Fruit fly (Drosophila melanogaster): ENCODE data around the gene Oseg1.

The Oseg1 gene

DNA sequence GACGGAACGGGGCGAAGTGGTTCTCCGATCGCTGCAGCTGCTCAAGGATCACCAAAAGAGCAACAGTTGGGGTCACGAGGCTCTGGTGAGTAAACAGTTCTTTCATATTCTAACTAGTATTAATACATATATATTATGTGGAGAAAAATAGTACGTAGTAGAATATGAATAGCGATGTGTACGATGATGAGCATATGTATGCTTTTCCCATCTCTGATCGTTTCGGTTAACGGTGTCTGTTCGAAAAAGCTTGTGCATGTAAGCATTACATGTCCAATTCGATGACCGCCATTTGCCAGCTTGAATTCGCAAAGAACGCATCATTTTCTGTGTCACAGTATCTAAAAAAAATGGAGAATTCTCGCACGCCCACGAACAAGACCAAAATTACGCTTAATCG lies at the start of gene Oseg1, which contains the start of gene mtrm:
TSS of gene Oseg1 (minus strand) at position 101 of the 400 bp plus-strand sequence.
TSS of gene mtrm (plus strand) at position 288 of the 400 bp plus-strand sequence.
- TF ChIP-seq noc (tag; optimal IDR thresholded peaks at IDR 0.05): no peak

dm6 chr3L:8461229-8462004 lies 48.8 kb upstream of the Oseg1 start:
- TF ChIP-seq noc (tag; optimal IDR thresholded peaks at IDR 0.05): no peak

dm6 chr3L:8460050-8460878 lies 47.6 kb upstream of the Oseg1 start:
- TF ChIP-seq noc (tag; optimal IDR thresholded peaks at IDR 0.05): no peak

DNA sequence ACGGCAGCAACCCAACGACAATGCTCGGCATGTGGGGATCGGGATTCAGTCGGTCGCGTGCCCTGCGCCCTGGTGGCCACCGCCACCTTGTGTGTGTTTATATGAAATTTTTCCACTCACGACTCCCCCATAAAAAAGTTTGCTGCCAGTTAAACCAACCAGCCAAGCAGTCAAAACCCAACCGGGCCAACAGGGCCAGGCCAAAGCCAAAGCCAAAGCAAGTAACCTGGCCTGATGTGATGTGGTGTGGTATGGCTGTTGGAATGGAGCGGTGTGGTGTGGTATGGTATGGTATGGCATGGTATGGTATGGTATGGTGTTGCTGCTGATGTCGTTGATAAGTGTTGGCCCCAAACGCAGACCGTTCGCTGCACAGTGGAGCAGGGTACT lies 47.0 kb upstream of the Oseg1 start:
- no peak for TF ChIP-seq noc (tag; optimal IDR thresholded peaks at IDR 0.05)

DNA sequence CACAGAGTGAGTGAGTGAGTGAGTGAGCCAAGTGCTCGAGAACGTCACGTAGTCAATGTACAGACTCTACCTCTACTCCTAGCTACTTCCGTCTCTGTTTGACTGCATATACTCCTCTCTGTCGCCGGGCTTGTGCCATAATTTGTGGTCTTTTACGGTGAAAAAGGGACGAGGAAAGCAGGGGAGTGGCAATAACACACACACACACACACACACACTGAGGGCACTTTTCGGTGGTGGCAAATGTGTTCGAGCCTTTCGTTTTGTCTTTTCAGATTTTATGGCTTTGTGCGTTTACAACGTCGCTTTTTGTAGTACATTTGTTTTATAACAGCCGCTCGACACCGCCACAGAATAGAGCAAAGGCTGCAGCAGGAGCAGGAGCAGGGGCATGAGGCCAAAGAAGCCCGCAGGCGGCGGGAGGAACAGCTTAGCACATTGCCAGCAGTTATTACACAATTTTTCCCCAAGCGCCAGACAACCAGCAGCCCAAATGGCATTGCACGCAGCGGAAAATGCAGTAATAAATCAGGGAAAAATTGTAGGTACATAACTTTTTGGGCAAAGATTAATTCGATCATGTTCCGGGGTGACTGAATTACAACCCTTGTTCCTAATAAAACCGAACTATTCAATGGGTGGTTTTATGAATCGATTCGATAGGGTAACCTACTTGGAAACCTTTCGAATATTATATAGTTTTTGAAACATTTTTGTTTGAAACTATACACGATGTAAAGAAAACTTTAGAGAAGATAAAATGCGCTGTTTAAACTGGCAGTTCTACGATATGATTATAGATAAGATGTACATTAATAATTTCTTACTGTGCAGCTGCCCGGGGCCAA lies 46.4 kb upstream of the Oseg1 start:
- TF ChIP-seq noc (tag; optimal IDR thresholded peaks at IDR 0.05): no peak

dm6 chr3L:8457866-8458766 lies 45.5 kb upstream of the Oseg1 start:
- peak; percentile 89 for TF ChIP-seq noc (tag; optimal IDR thresholded peaks at IDR 0.05)

DNA sequence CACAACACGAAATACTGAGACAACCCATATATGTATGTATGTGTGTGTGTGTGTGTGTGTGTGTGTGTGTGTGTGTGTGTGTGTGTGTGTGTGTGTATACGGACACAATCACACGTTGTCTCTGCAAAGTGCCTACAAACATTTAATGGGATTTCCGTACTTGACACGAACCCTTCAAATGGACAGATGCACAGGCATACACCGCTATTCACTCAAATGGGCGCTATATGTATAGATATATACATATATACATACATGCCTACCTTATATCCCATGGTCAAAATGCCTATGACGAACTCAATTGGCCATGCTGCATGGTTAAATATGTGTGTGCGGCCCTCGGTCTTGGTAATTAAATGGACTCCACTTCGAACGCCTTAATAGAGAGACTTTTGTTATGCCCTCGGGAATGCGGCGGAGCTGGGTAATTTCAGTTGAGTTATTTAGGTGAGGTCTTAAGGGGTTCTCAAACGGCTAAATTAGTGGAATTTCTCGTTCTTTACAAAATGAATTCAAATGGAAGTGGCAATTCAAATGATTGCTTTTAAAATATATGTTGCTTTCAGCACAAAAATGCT lies 43.9 kb upstream of the Oseg1 start:
- TF ChIP-seq noc (tag; optimal IDR thresholded peaks at IDR 0.05): no peak

DNA sequence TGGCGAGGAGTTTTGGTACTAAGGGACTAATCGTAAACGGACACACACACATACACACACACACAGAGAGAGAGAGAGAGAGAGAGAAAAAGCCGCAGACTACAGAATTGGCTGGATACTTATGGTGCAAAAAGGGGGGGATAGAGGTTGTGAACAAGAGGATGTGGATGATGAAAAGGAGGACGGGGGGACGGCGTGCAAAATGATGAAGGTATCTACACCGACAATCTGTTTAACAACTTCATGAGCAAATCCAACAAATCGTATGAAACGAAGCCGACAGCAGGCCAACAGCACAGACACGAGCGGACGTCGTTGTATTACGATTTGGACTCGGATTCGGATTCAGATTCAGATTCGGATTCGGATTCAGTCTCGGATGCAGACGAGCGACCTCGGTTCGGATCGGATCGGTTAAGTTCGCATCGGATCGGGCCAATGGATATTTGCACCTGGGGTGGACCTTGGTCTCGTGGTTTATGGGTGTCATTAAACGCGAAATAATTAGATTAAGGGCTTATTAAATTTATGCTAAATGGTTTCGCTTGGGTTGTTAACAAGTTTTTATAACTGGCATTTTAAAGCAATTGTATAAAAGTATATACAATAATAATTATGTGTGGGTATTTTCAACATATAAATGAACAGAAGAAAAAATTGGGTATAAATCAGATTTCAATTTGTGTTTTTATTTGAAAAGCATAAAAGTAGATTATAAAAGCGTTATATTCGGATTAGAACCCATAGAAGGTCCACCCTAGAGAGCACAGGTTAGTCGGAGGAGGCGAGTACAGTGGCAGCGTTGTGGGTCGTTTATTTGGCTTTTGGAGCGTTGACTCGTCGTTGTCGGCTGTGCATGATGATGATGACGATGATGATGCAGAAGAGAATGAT lies 42.6 kb upstream of the Oseg1 start:
- peak; percentile 91 for TF ChIP-seq noc (tag; optimal IDR thresholded peaks at IDR 0.05)

DNA sequence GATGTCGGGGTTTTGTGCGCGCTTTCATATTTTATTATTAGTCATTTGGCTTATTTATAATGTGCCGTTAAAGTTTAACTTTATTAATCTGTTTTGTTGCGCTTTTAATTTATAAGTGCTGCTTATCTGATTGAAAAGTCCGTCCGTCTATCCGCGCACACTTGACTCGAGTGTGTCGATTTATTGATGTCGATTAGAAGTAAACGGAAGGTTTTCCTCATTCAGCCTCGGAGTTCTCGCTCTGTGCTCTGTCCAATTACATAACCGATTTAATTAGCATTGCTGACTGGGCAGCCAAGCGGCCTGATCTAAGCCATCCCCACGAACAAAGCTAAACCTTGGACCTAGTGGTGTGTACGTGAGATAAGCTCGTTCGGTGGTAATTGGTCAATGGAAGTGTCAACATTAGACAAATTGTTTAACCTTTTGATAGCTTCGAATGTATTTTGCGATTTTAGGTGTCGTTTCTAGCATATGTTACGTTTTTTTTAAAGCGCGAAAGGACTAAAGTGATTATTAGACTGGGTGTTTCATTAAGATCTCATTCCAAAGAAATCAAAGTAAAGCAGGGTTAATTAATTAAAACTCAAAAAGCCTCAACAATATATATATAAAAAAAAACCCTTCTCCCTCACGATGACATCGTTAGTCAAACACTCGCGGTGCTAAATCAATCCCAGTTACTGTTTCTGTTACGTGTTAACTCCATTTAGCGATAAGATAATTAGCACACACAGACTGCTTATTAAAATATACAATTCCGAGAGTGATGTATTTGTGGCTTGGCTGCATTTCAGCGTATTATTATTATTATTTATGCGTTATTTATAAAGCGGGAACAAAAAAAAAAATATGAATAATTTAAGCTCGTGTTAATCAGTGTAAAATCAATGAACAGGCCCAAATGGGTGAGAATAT lies 41.1 kb upstream of the Oseg1 start:
- TF ChIP-seq noc (tag; optimal IDR thresholded peaks at IDR 0.05): peak; percentile 91

DNA sequence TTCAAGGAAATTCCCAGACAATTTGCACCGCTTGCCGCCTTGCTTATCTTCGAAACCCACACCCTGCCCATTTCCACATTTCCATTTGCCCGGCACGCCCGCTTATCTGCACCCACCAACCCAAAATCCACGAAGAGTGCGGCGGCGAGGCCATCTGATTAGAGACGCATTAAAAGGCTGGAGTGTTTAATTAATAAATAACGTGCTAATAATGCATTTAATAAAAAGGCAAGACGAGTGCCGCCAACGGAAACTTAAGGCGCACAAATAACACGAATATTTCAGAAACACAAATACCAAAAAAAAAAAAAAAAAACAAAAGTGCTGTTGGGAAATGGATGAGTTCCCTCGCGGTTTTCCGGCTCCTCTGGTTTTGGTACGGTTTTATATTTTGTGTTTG lies 40.4 kb upstream of the Oseg1 start:
- no peak for TF ChIP-seq noc (tag; optimal IDR thresholded peaks at IDR 0.05)

DNA sequence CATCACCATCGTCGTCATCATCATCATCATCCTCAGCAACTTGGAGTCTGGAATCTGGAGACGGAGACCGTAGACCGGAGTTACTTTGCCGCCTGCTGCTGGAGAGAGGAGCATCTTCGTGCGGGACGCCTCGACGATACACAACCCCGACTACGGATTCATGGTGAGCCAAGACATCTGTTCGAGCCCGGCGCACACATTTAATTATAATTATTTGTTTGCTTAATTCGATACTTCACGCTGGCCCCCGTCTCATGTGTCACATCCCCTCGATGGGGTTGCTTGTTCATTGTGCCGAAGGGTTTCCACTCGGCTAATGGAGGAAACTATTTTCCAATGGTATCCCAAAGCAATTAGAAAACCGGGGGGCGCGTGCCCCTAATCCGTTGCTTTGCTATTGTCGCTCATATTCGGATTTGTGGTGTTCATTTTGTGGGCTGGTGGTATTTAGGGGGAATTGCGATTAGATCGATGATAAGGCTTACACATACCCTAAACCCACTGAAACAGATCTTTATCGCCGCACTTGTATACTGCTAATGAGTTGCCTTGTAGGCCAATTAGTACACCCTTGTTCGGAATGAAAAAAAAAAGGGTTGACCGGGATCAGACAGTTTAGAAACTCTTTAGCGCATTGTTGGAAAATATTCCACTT lies 39.5 kb upstream of the Oseg1 start:
- TF ChIP-seq noc (tag; optimal IDR thresholded peaks at IDR 0.05): no peak

- no peak for TF ChIP-seq noc (tag; optimal IDR thresholded peaks at IDR 0.05)
These were observed 38.1 kb upstream of the Oseg1 start for dm6 chr3L:8450747-8451146.

Measured in whole organism, larva.